Worm (Caenorhabditis elegans) whole organism, L1 larva: Measurements from ENCODE around the gene W04H10.5.

Source experiments
- C34B4.2 ChIP-seq: sonication (generic microtip); optimal IDR thresholded peaks from 2 replicates; lab custom pipeline; 2017; ENCODE audit warnings: mild to moderate bottlenecking, missing genetic modification characterization, missing compliant biosample characterization
- F16B12.6 ChIP-seq: fragments of 150-350 bp; optimal IDR thresholded peaks from 2 replicates; lab custom pipeline; 2014; ENCODE audit warnings: missing biosample characterization, missing genetic modification characterization
- aha-1 ChIP-seq: fragments of 150-350 bp; optimal IDR thresholded peaks from 2 replicates; lab custom pipeline; 2014; ENCODE audit warnings: missing biosample characterization, missing genetic modification characterization
- blmp-1 ChIP-seq: fragments of 150-350 bp; optimal IDR thresholded peaks from 2 replicates; lab custom pipeline; 2014; ENCODE audit warnings: missing biosample characterization, missing genetic modification characterization
- dpl-1 ChIP-seq, 3 experiments: fragments of 150-350 bp in 2 of 3; sonication (generic microtip) in 1 of 3; optimal IDR thresholded peaks; 2 replicates each; lab custom pipeline; 2014 to 2017; ENCODE audit warnings: missing biosample characterization in 3 of 3, missing genetic modification characterization in 3 of 3, missing genetic modification reagents in 3 of 3
- dsc-1 ChIP-seq: sonication (generic microtip); optimal IDR thresholded peaks from 2 replicates; lab custom pipeline; 2016; ENCODE audit warnings: mild to moderate bottlenecking, missing genetic modification characterization, missing compliant biosample characterization
- efl-1 ChIP-seq, 4 experiments: fragments of 150-350 bp; optimal IDR thresholded peaks in 3 of 4; peaks in 1 of 4; 1 replicate in 1 of 4; 2 replicates in 3 of 4; lab custom pipeline; 2014; ENCODE audit warnings: missing biosample characterization in 2 of 4, missing genetic modification characterization in 2 of 4, missing genetic modification reagents in 2 of 4
- egl-13 ChIP-seq: sonication (generic microtip); optimal IDR thresholded peaks from 2 replicates; lab custom pipeline; 2016; ENCODE audit warnings: missing genotype, missing genetic modification reagents, missing genetic modification characterization, missing compliant biosample characterization
- elt-3 ChIP-seq, 6 experiments: fragments of 150-350 bp in 1 of 6; sonication (generic microtip); optimal IDR thresholded peaks; 2 replicates each; lab custom pipeline; 2017 to 2018; ENCODE audit warnings: missing biosample characterization in 6 of 6, missing genetic modification characterization in 6 of 6, inconsistent platforms in 1 of 6
- fkh-10 ChIP-seq: sonication (generic microtip); optimal IDR thresholded peaks from 2 replicates; lab custom pipeline; 2017; ENCODE audit warnings: missing biosample characterization, missing genetic modification reagents, missing genetic modification characterization
- fos-1 ChIP-seq: fragments of 150-350 bp; optimal IDR thresholded peaks from 2 replicates; lab custom pipeline; 2014; ENCODE audit warnings: missing biosample characterization, missing genetic modification characterization
- grh-1 ChIP-seq: fragments of 200-800 bp; sonication (Bioruptor generic); IDR thresholded peaks from 2 replicates; pipeline ENCODE4 v1.3.6; 2022; ENCODE audit warnings: missing genetic modification reagents, missing genetic modification characterization, missing compliant biosample characterization
- hlh-17 ChIP-seq: fragments of 200-800 bp; sonication (Bioruptor generic); optimal IDR thresholded peaks from 2 replicates; lab custom pipeline; 2018; ENCODE audit warnings: missing genetic modification characterization, mild to moderate bottlenecking, missing compliant biosample characterization, moderate library complexity, borderline replicate concordance
- hpl-2 ChIP-seq: fragments of 150-350 bp; optimal IDR thresholded peaks from 2 replicates; lab custom pipeline; 2014; ENCODE audit warnings: missing biosample characterization, missing genetic modification reagents, missing genetic modification characterization
- irx-1 ChIP-seq: sonication (generic microtip); optimal IDR thresholded peaks from 2 replicates; lab custom pipeline; 2016; ENCODE audit warnings: missing genetic modification characterization, missing compliant biosample characterization
- lin-14 ChIP-seq: fragments of 200-800 bp; sonication (Bioruptor generic); optimal IDR thresholded peaks from 2 replicates; lab custom pipeline; 2018; ENCODE audit warnings: mild to moderate bottlenecking, missing genetic modification characterization, moderate library complexity, missing compliant biosample characterization
- lin-35 ChIP-seq, 2 experiments: fragments of 150-350 bp; optimal IDR thresholded peaks; 2 replicates each; lab custom pipeline; 2014; ENCODE audit warnings: missing biosample characterization in 2 of 2, missing genetic modification characterization in 2 of 2, missing genetic modification reagents in 2 of 2
- lin-39 ChIP-seq: fragments of 150-350 bp; optimal IDR thresholded peaks from 2 replicates; lab custom pipeline; 2014; ENCODE audit warnings: missing biosample characterization, missing genetic modification reagents, missing genetic modification characterization
- lir-3 ChIP-seq: sonication (generic microtip); optimal IDR thresholded peaks from 2 replicates; lab custom pipeline; 2016; ENCODE audit warnings: mild to moderate bottlenecking, missing genetic modification characterization, moderate library complexity, missing compliant biosample characterization; ENCODE audit not compliant: poor library complexity
- lsy-2 ChIP-seq, 2 experiments: fragments of 150-350 bp; optimal IDR thresholded peaks; 2 replicates each; lab custom pipeline; 2014; ENCODE audit warnings: missing biosample characterization in 2 of 2, missing genetic modification characterization in 2 of 2
- mab-9 ChIP-seq: fragments of 200-800 bp; sonication (Bioruptor generic); IDR thresholded peaks from 2 replicates; pipeline ENCODE4 v1.3.6; 2022; ENCODE audit warnings: missing genetic modification reagents, missing genetic modification characterization, missing compliant biosample characterization
- mdl-1 ChIP-seq, 2 experiments: fragments of 150-350 bp; optimal IDR thresholded peaks; 2 replicates each; lab custom pipeline; 2014 to 2017; ENCODE audit warnings: missing biosample characterization in 2 of 2, missing genetic modification characterization in 2 of 2, inconsistent platforms in 1 of 2
- mep-1 ChIP-seq: fragments of 150-350 bp; optimal IDR thresholded peaks from 2 replicates; lab custom pipeline; 2014; ENCODE audit warnings: missing biosample characterization, missing genetic modification characterization
- nhr-11 ChIP-seq: fragments of 150-350 bp; optimal IDR thresholded peaks from 2 replicates; lab custom pipeline; 2014; ENCODE audit warnings: missing biosample characterization, missing genetic modification characterization
- nhr-19 ChIP-seq: fragments of 200-800 bp; sonication (Bioruptor generic); conservative IDR thresholded peaks from 2 replicates; pipeline ENCODE4 v1.3.6; 2022; ENCODE audit warnings: missing genetic modification characterization, missing compliant biosample characterization
- nhr-20 ChIP-seq: sonication (generic microtip); optimal IDR thresholded peaks from 2 replicates; lab custom pipeline; 2016; ENCODE audit warnings: mild to moderate bottlenecking, missing genetic modification characterization, missing compliant biosample characterization
- nhr-71 ChIP-seq: sonication (generic microtip); optimal IDR thresholded peaks from 2 replicates; lab custom pipeline; 2016; ENCODE audit warnings: mild to moderate bottlenecking, missing genetic modification characterization, moderate library complexity, missing compliant biosample characterization
- nhr-77 ChIP-seq: fragments of 150-350 bp; optimal IDR thresholded peaks from 2 replicates; lab custom pipeline; 2014; ENCODE audit warnings: missing biosample characterization, missing genetic modification characterization
- nhr-85 ChIP-seq: sonication (generic microtip); peaks from one replicate; lab custom pipeline; 2016; ENCODE audit warnings: missing genetic modification characterization, inconsistent platforms, missing compliant biosample characterization
- nhr-90 ChIP-seq: sonication (generic microtip); optimal IDR thresholded peaks from 2 replicates; lab custom pipeline; 2016; ENCODE audit warnings: mild to moderate bottlenecking, missing genetic modification characterization, missing compliant biosample characterization; ENCODE audit not compliant: poor library complexity
- pag-3 ChIP-seq: sonication (generic microtip); optimal IDR thresholded peaks from 2 replicates; lab custom pipeline; 2017; ENCODE audit warnings: missing genetic modification characterization, mild to moderate bottlenecking, missing compliant biosample characterization, antibody characterized with exemption, borderline replicate concordance; ENCODE audit not compliant: insufficient read depth
- rnt-1 ChIP-seq: sonication (generic microtip); optimal IDR thresholded peaks from 2 replicates; lab custom pipeline; 2016; ENCODE audit warnings: mild to moderate bottlenecking, missing genetic modification characterization, moderate library complexity, missing compliant biosample characterization
- skn-1 ChIP-seq: fragments of 150-350 bp; optimal IDR thresholded peaks from 2 replicates; lab custom pipeline; 2014; ENCODE audit warnings: missing biosample characterization, missing genetic modification characterization
- snu-23 ChIP-seq: sonication (generic microtip); optimal IDR thresholded peaks from 2 replicates; lab custom pipeline; 2016; ENCODE audit warnings: missing genetic modification characterization, missing compliant biosample characterization
- sox-4 ChIP-seq: sonication (generic microtip); optimal IDR thresholded peaks from 2 replicates; lab custom pipeline; 2016; ENCODE audit warnings: missing genetic modification characterization, missing compliant biosample characterization
- sptf-1 ChIP-seq: fragments of 150-350 bp; optimal IDR thresholded peaks from 2 replicates; lab custom pipeline; 2014; ENCODE audit warnings: missing biosample characterization, missing genetic modification characterization
- swsn-7 ChIP-seq: sonication (generic microtip); optimal IDR thresholded peaks from 2 replicates; lab custom pipeline; 2016; ENCODE audit warnings: missing genetic modification characterization, missing compliant biosample characterization
- tbx-2 ChIP-seq: sonication (generic microtip); optimal IDR thresholded peaks from 2 replicates; lab custom pipeline; 2016; ENCODE audit warnings: missing genetic modification characterization, missing compliant biosample characterization
- tlp-1 ChIP-seq: fragments of 150-350 bp; optimal IDR thresholded peaks from 2 replicates; lab custom pipeline; 2014; ENCODE audit warnings: missing biosample characterization, missing genetic modification characterization
- unc-98 ChIP-seq: fragments of 200-800 bp; sonication (Bioruptor generic); IDR thresholded peaks from 2 replicates; pipeline ENCODE4 v1.3.6; 2022; ENCODE audit warnings: missing genetic modification characterization, missing compliant biosample characterization

The W04H10.5 gene

ce11 chrII:622478-622877 lies 16.3 kb downstream of the W04H10.5 start (continued):
- TF ChIP-seq hlh-17, result no peak
- no peak for TF ChIP-seq tlp-1
- TF ChIP-seq sptf-1, result no peak
- no peak for TF ChIP-seq tbx-2
- peak; percentile 16 for TF ChIP-seq skn-1 (tag; lab: Kevin White, UChicago)
- TF ChIP-seq nhr-19 (GFP tag; lab: Robert Waterston, UW), result no peak
- TF ChIP-seq rnt-1 (tag; lab: Kevin White, UChicago), result peak; percentile 54
- TF ChIP-seq mab-9, result no peak
- TF ChIP-seq hpl-2 (GFP tag; lab: Kevin White, UChicago), result no peak
- TF ChIP-seq aha-1 (tag; lab: Kevin White, UChicago), result no peak
- TF ChIP-seq fkh-10, result no peak
- no peak for TF ChIP-seq egl-13
- TF ChIP-seq, all 84 proteins: peak for 13

DNA sequence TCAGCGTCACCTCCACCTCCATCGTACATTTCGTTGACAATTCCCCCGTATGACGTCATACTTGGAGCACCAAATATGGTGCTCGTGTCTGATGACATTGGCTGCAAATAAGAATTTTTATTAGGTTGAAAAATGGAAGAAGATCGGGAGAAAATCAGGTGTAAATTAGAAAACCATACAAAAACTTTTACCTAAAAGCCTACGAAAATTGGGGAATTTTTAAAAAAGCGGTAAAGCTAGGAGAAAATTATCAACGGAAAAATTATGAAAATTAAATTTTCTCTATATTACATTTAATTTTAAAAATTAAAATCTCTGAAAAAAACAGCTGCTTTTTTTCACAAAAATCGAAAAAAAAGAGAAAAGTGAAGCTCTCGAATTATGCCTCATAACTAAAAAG lies 18.3 kb downstream of the W04H10.5 start, which contains the start of gene T04B8.5:
Gene T04B8.5, minus strand, starts transcription at position 101 of the 400 bp plus-strand sequence.
- TF ChIP-seq fkh-10 (no peak), hlh-17 (no peak), lin-39 (no peak), lin-35 (GFP tag; optimal IDR thresholded peaks at IDR 0.05; lab: Kevin White, UChicago) (no peak), dsc-1 (tag; lab: Kevin White, UChicago) (no peak), sptf-1 (no peak)

DNA sequence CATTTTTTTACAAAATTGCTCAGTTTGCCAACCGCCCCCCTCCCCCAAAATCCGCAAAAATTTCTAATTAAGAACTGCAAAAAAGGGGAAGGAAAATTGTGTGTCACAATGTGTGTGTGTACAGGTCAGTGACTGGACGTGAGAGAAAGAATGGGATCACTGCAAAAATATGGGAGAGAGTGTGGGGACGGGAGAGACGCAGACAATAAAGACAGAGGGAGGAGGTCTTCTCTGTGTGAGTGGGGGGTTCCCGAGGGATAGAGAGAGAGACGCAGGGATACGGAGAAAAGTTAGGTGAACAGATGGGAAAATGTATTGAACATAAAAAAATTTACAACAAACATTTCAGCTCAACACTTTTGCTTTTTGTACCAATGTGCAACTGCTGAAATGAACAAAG lies 19.8 kb downstream of the W04H10.5 start:
- TF ChIP-seq hlh-17, result no peak
- TF ChIP-seq nhr-20 (tag; lab: Kevin White, UChicago), result peak; percentile 63
- no peak for TF ChIP-seq C34B4.2
- TF ChIP-seq efl-1 (optimal IDR thresholded peaks at IDR 0.05; lab: Kevin White, UChicago), result peak; percentile 63 to 68
- peak; percentile 31 to 90 for TF ChIP-seq efl-1 (GFP tag; optimal IDR thresholded peaks at IDR 0.05 in 1 of 2; lab: Kevin White, UChicago)
- TF ChIP-seq mdl-1 (tag; optimal IDR thresholded peaks at IDR 0.05; lab: Kevin White, UChicago), result peak in 1 of 2 experiments; percentile 52
- peak; percentile 38 for TF ChIP-seq nhr-77 (tag; lab: Kevin White, UChicago)
- peak; percentile 33 for TF ChIP-seq pag-3 (tag; lab: Kevin White, UChicago)
- peak; percentile 41; the same call in 1 of the 2 replicates for TF ChIP-seq unc-98 (GFP tag; lab: Robert Waterston, UW)
- TF ChIP-seq grh-1, result peak; percentile 57; the same call in 1 of the 2 replicates
- peak; percentile 90 for TF ChIP-seq lin-14 (GFP tag; lab: Kevin White, UChicago)
- no peak for TF ChIP-seq nhr-11 (tag; lab: Kevin White, UChicago)
- peak; percentile 5 for TF ChIP-seq lir-3 (tag; lab: Kevin White, UChicago)
- peak in 1 of 2 experiments; percentile 59 for TF ChIP-seq lsy-2 (tag; optimal IDR thresholded peaks at IDR 0.05; lab: Kevin White, UChicago)
- peak; percentile 64 for TF ChIP-seq mep-1 (tag; lab: Kevin White, UChicago)
- TF ChIP-seq F16B12.6 (tag; lab: Kevin White, UChicago), result peak; percentile 36
- TF ChIP-seq irx-1, result no peak
- TF ChIP-seq nhr-85 (tag; lab: Kevin White, UChicago), result peak; percentile 89
- TF ChIP-seq nhr-90 (tag; lab: Kevin White, UChicago), result peak; percentile 59
- TF ChIP-seq blmp-1, result peak; percentile 69
- no peak for TF ChIP-seq sox-4 (tag; lab: Kevin White, UChicago)
- peak; percentile 43 for TF ChIP-seq tbx-2
- peak; percentile 60 for TF ChIP-seq swsn-7
- peak; percentile 77 for TF ChIP-seq nhr-71
- peak; percentile 15 to 46 (median 44) for TF ChIP-seq dpl-1 (GFP tag; optimal IDR thresholded peaks at IDR 0.05; lab: Kevin White, UChicago)
- peak in 2 of 6 experiments; percentile 20 to 51 for TF ChIP-seq elt-3 (tag; optimal IDR thresholded peaks at IDR 0.05; lab: Kevin White, UChicago)
- TF ChIP-seq mab-9, result no peak
- peak; percentile 29 to 59 for TF ChIP-seq lin-35 (GFP tag; optimal IDR thresholded peaks at IDR 0.05; lab: Kevin White, UChicago)
- TF ChIP-seq dsc-1 (tag; lab: Kevin White, UChicago), result peak; percentile 56
- peak; percentile 49; the same call in 1 of the 2 replicates for TF ChIP-seq nhr-19 (GFP tag; lab: Robert Waterston, UW)
- TF ChIP-seq rnt-1 (tag; lab: Kevin White, UChicago), result peak; percentile 71
- peak; percentile 79 for TF ChIP-seq snu-23
- TF ChIP-seq fos-1 (tag; lab: Kevin White, UChicago), result no peak
